Worm (Caenorhabditis elegans): ENCODE data around the gene clec-4.
"Not testable (repeated sequence)": the region's sequence is repeated elsewhere in the genome, so short reads cannot be mapped to it uniquely, and the experiment has no call there.

Gene clec-4

DNA sequence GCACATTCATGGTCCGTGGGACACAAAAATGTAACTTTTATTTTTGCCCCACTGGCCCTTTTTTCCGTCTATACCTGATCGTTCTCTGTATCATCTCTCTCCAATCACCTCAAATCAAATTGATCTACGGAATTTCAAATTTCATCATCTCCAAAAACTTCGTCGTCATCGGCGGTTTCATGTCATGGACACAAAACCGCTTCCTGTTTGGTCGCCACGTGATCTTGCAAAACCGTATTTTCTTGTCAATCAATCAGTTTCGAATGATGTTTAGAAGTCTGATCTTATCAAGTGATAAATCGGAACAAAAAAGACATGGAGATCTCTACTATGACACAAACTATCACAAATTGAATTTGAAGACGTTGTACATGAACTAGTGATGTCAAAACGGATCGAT, 44.8 kb upstream of the clec-4 start:
- TF ChIP-seq lin-13 (tag; optimal IDR thresholded peaks at IDR 0.05): no peak
- no peak for TF ChIP-seq elt-1 (tag; optimal IDR thresholded peaks at IDR 0.05; ENCODE audit: borderline replicate concordance, insufficient read depth)

DNA sequence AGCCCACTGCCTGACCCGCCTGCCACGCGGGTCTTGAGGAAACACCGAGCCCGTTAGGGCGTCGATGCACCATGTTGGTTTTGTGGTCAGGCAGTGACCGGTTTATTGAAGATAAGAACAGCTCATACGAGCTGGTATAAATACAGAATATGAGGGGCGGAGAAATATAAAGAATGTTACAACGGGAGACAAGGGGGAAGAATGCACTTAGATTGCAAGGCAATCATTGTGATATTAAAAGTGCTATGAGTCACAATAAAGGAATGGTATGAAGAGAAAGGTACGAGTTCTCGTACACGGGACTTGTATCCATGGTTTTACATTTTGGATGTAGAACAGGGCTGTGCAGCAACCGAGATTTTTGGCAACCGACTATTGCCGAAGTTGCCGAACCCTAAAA, 43.5 kb upstream of the clec-4 start, which contains the start of gene Y38E10A.14:
Gene Y38E10A.14 (minus strand): TSS at position 101 of the 400 bp plus-strand sequence.
- not testable (repeated sequence) for TF ChIP-seq tbx-8 (GFP tag; optimal IDR thresholded peaks at IDR 0.05); unc-62 (GFP tag; optimal IDR thresholded peaks at IDR 0.05); nhr-28 (tag; optimal IDR thresholded peaks at IDR 0.05)

DNA sequence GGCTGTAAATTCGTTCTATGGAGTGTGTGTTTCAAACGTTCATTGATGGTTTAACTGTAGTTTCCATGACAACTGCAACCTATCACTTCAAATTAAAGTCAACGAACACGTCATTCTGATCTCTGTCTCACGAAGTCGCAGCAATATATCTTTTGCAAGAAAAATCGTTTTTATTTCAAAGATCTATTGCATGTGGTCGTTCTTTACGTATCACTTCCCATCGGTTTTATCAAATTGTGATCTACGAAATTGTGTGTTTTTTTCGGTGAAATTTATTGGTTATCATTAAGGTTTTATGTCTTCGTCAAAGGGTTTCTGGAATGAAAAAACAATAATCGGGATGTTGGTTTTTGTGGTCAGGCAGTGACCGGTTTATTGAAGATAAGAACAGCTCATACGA, 41.9 kb upstream of the clec-4 start:
- TF ChIP-seq ztf-11 (tag; optimal IDR thresholded peaks at IDR 0.05) (no peak), tbx-8 (GFP tag; optimal IDR thresholded peaks at IDR 0.05) (no peak), pha-4 (tag; optimal IDR thresholded peaks at IDR 0.05) (no peak), M03D4.4 (tag; optimal IDR thresholded peaks at IDR 0.05) (no peak)

DNA sequence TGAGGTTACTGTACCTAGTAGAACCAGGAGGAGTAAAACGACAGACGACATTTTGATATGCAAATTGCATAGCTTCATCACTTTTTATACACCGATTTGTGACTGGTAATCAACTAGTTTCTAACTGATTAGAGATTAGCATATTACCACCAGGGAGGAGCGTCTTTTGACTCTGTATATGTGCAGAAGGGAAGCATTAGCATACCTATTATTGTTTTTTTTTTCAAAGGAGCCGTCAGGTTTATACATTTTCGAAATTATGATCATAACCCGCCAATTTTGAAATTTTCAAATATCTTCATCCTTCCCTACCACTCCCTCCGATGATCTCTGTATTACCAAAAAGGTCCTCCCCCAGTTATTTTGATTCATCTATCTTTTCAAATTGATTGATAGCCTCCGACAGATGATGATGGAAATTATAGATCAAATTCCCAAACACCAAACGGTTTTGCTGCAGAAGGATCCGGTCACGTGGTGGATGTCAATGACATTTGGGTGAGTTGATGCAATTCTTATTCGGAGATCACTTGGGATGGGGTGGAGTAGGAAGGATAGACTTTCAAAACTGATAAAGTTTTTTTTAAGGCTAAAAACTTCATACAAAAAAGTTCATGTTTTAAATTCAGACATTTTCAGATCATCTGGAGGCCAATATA, 41.1 kb upstream of the clec-4 start, which contains the start of gene nspe-8:
Gene nspe-8 (minus strand): TSS at position 51 of the 659 bp plus-strand sequence.
- TF ChIP-seq unc-120 (tag; optimal IDR thresholded peaks at IDR 0.05; ENCODE audit: poor library complexity, severe bottlenecking): no peak
- no peak for TF ChIP-seq M03D4.4 (tag; optimal IDR thresholded peaks at IDR 0.05)
- no peak for TF ChIP-seq lsy-2 (tag; optimal IDR thresholded peaks at IDR 0.05)
- TF ChIP-seq nhr-28 (tag; optimal IDR thresholded peaks at IDR 0.05): no peak
- TF ChIP-seq nhr-2 (tag; optimal IDR thresholded peaks at IDR 0.05): no peak
- TF ChIP-seq lin-32 (GFP tag; optimal IDR thresholded peaks at IDR 0.05): no peak
- TF ChIP-seq ces-1 (GFP tag; optimal IDR thresholded peaks at IDR 0.05): no peak
- no peak for TF ChIP-seq nhr-12 (tag; optimal IDR thresholded peaks at IDR 0.05)
- TF ChIP-seq tbx-8 (GFP tag; optimal IDR thresholded peaks at IDR 0.05): no peak
- no peak for TF ChIP-seq bed-3 (GFP tag; optimal IDR thresholded peaks at IDR 0.05)
- TF ChIP-seq unc-39 (tag; optimal IDR thresholded peaks at IDR 0.05): no peak
- no peak for TF ChIP-seq pha-4 (tag; optimal IDR thresholded peaks at IDR 0.05)
- no peak for TF ChIP-seq ztf-11 (tag; optimal IDR thresholded peaks at IDR 0.05)
- TF ChIP-seq flh-1 (GFP tag; optimal IDR thresholded peaks at IDR 0.05): no peak
- TF ChIP-seq ceh-39 (tag; optimal IDR thresholded peaks at IDR 0.05): no peak
- TF ChIP-seq ham-2 (GFP tag; optimal IDR thresholded peaks at IDR 0.05): no peak
- no peak for TF ChIP-seq sptf-1 (tag; optimal IDR thresholded peaks at IDR 0.05)
- no peak for TF ChIP-seq nhr-237 (tag; optimal IDR thresholded peaks at IDR 0.05)

DNA sequence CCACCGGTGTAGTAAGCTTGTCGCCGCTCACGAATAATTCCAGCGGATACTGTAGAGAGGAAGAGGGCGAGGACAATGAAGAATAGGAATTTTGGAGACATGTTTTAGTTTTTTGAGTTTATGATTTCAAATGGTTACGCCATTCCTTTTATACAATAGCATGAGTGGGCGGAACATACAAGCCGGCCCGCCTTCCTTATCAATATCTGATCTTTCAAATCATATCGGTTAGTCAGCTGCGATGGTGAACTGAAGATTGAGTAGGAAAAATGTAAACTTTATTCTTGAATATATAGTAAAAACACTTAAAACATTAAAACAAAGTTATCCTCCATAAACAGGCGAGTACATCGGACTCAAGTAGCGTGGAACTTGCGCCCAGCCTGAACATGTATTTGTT, 39.9 kb upstream of the clec-4 start, which contains the start of gene nspe-1:
Gene nspe-1 (minus strand): TSS at position 101 of the 400 bp plus-strand sequence.
- TF ChIP-seq M03D4.4 (tag; optimal IDR thresholded peaks at IDR 0.05): no peak
- TF ChIP-seq nhr-12 (tag; optimal IDR thresholded peaks at IDR 0.05): no peak
- TF ChIP-seq zip-8 (tag; optimal IDR thresholded peaks at IDR 0.05): no peak
- no peak for TF ChIP-seq nhr-2 (tag; optimal IDR thresholded peaks at IDR 0.05)
- TF ChIP-seq sem-2 (GFP tag; optimal IDR thresholded peaks at IDR 0.05): no peak
- TF ChIP-seq ces-1 (GFP tag; optimal IDR thresholded peaks at IDR 0.05): no peak
- no peak for TF ChIP-seq ceh-39 (tag; optimal IDR thresholded peaks at IDR 0.05)
- TF ChIP-seq mep-1 (tag; optimal IDR thresholded peaks at IDR 0.05): no peak
- no peak for TF ChIP-seq bed-3 (GFP tag; optimal IDR thresholded peaks at IDR 0.05)
- TF ChIP-seq unc-39 (tag; optimal IDR thresholded peaks at IDR 0.05): no peak
- no peak for TF ChIP-seq ham-2 (GFP tag; optimal IDR thresholded peaks at IDR 0.05)
- no peak for TF ChIP-seq nhr-28 (tag; optimal IDR thresholded peaks at IDR 0.05)
- TF ChIP-seq snpc-4 (tag; optimal IDR thresholded peaks at IDR 0.05): no peak
- no peak for TF ChIP-seq lin-32 (GFP tag; optimal IDR thresholded peaks at IDR 0.05)
- TF ChIP-seq unc-62 (GFP tag; optimal IDR thresholded peaks at IDR 0.05): no peak
- TF ChIP-seq elt-3 (tag; optimal IDR thresholded peaks at IDR 0.05): no peak
- no peak for TF ChIP-seq ztf-11 (tag; optimal IDR thresholded peaks at IDR 0.05)
- TF ChIP-seq sptf-1 (tag; optimal IDR thresholded peaks at IDR 0.05): no peak

DNA sequence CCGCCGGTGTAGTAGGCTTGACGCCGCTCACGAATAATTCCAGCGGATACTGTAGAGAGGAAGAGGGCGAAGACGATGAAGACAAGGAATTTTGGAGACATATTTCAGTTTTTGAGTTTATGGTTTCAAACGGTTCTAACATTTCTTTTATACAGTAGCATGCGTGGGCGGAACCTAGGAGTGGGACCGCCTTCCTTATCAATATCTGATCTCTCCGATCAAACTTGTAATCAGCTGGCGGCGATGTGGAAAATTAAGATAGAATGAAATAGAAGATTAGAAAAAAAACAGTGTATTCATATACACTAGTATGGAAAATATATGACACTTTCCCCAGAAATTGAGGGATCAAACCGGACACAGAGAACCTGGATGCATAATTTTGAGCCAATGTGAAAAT, 38.4 kb upstream of the clec-4 start, which contains the start of gene nspe-2:
Gene nspe-2 (minus strand): TSS at position 101 of the 400 bp plus-strand sequence.
- no peak for TF ChIP-seq cnd-1 (tag; optimal IDR thresholded peaks at IDR 0.05)
- TF ChIP-seq ceh-43 (GFP tag; optimal IDR thresholded peaks at IDR 0.05): no peak
- no peak for TF ChIP-seq tbx-8 (GFP tag; optimal IDR thresholded peaks at IDR 0.05)
- TF ChIP-seq sptf-1 (tag; optimal IDR thresholded peaks at IDR 0.05): no peak
- no peak for TF ChIP-seq mab-5 (tag; optimal IDR thresholded peaks at IDR 0.05)
- TF ChIP-seq lsy-2 (tag; optimal IDR thresholded peaks at IDR 0.05): no peak
- TF ChIP-seq nhr-28 (tag; optimal IDR thresholded peaks at IDR 0.05): no peak
- TF ChIP-seq M03D4.4 (tag; optimal IDR thresholded peaks at IDR 0.05): no peak
- no peak for TF ChIP-seq lin-32 (GFP tag; optimal IDR thresholded peaks at IDR 0.05)
- no peak for TF ChIP-seq zip-8 (tag; optimal IDR thresholded peaks at IDR 0.05)
- no peak for TF ChIP-seq snpc-4 (tag; optimal IDR thresholded peaks at IDR 0.05)
- TF ChIP-seq elt-3 (tag; optimal IDR thresholded peaks at IDR 0.05): no peak
- no peak for TF ChIP-seq ces-1 (GFP tag; optimal IDR thresholded peaks at IDR 0.05)
- no peak for TF ChIP-seq bed-3 (GFP tag; optimal IDR thresholded peaks at IDR 0.05)
- no peak for TF ChIP-seq lin-13 (tag; optimal IDR thresholded peaks at IDR 0.05)
- no peak for TF ChIP-seq nhr-2 (tag; optimal IDR thresholded peaks at IDR 0.05)
